Fruit fly (Drosophila melanogaster) S2 (cell line): ENCODE results near the gene Agpat4.

Experiments used
- CG8478 ChIP-seq: fragments of >200 bp; optimal IDR thresholded peaks from 2 replicates; lab custom pipeline; 2018
- CTCF ChIP-seq, 2 experiments: fragments of >200 bp; optimal IDR thresholded peaks; 2 replicates each; lab custom pipeline; 2018

Gene Agpat4

DNA sequence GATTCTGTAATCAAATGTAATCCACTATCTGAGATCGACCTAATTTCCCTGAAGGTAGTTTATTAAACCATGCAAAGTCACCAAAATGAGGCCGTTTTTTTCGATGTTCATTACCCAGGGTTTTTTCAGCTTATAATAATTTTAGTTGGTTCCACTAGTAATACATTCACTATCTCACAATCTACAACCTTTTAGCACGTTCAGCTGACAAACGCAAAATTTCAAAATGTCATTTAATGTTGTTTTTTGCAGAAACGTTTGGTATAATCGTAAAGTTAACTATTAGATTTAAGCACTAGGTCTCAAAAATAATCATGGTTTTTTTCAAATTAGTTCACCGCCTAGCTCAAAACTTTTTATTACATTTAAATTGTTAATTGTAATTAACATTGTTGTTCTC, 18.8 kb upstream of the Agpat4 start, which contains the start of gene CG44836:
Gene CG44836, minus strand, starts transcription at position 101 of the 400 bp plus-strand sequence.
- TF ChIP-seq CTCF (optimal IDR thresholded peaks at IDR 0.05; lab: Kevin White, UChicago), result no peak
- TF ChIP-seq CG8478 (lab: Kevin White, UChicago), result no peak

DNA sequence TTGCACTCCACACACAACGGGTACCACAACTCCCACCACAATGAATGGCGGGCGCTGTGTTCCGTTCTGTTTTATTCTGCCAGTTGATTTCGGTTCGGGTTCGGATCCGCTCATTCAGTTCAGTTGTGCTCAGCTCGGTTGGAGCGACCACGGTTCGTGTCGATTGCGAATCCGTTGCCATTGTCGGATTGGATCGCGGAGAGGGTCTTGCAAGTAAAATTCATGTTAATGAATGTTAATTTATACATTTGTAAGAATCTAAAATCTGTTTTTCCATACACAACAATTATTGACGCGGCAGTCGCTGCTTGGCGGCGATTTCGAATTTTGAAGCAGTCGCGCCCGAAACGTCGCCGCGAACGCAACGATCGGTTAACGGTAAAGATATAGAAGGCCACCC, 13.1 kb upstream of the Agpat4 start, which contains the start of gene Gagr:
Gene Gagr, plus strand, starts transcription at position 81 of the 400 bp plus-strand sequence.
- TF ChIP-seq CTCF (optimal IDR thresholded peaks at IDR 0.05; lab: Kevin White, UChicago), result no peak
- TF ChIP-seq CG8478 (lab: Kevin White, UChicago), result no peak

DNA sequence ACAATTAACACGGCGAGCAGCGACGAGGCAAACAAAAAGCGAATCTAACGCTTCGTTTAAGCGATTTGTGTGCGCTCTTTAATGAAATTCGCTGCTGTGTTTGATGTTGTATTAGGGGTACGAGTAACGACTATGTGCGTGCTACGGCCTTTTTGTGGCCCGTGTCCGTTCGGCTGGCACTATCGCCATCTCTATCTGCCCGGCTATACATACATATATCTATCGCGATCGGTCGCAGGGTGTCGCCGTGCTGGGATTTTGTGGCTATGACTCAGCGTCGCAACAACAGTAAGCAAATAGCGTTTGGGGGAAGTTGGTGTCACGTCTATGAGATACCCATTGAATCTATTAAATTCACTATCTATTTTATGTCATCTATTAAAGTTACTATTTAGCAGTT, 12.3 kb upstream of the Agpat4 start:
- no peak for TF ChIP-seq CG8478 (lab: Kevin White, UChicago)
- TF ChIP-seq CTCF (optimal IDR thresholded peaks at IDR 0.05; lab: Kevin White, UChicago), result no peak

DNA sequence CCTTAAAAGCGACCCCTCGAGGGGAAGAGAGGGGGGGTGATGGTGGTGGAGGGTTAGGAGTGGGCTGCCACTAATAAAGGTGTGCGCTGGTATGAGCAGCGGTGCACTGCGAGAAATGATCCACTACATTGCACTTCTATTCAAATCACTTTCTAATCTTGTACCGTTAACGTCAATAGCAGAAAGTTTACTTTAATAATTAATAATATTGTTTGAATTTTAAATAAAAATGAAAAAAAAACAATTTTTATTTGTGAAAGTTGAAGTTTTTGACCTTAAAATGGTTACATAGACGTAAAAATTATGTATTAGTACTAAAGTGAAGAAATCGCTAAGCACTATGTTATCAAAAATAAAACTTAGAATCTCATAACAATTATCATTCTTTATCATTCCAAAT, 11.5 kb upstream of the Agpat4 start:
- no peak for TF ChIP-seq CTCF (optimal IDR thresholded peaks at IDR 0.05; lab: Kevin White, UChicago)

DNA sequence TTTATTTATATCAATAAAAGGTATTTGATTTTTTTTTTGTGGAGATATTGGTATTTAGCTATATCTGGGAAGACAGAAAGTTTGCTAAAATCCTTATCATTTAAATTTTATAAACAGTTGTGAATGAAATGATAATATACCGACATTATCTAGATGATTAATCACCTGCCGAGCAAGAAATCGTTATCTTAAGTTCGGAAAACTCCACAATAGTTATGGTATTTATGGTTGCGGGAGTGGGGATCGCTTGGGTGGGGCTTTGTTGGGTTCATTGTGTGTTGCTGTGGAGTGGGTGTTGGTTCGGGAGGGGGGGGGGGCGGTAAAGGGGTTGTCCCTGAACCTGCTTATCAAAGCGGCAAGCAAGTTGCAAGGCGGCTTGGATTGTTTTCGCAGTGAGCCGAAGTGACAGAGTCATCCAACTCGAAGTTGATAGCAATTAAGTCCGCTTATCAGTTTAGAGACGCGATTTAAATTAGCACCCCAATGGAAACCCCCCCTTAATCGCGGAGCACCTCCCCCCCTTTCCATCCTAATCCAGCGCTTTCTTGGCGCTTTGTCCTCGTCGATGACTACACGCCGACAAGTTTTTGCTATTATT, 10.9 kb upstream of the Agpat4 start:
- TF ChIP-seq CG8478 (lab: Kevin White, UChicago) (no peak), CTCF (optimal IDR thresholded peaks at IDR 0.05; lab: Kevin White, UChicago) (no peak)

DNA sequence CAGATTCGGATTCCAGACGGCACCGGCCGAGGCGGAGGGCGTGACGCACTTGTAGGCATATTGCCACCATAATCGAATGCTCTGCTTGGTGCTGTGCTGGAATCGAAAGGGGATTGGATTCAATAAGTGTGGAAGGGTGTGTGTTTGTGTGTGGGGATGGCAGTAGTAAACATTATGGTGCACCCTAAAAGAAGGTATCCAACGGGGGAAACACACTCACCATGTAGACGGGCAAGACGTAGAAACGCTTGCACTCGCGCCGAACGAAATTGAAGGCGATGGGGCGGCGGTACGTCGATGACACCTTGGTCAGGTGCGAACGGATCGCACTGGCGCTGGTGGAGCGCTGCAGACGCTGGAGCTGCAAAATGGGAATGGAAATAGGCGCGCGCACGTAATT, 9.9 kb upstream of the Agpat4 start:
- TF ChIP-seq CTCF (optimal IDR thresholded peaks at IDR 0.05; lab: Kevin White, UChicago) (no peak), CG8478 (lab: Kevin White, UChicago) (no peak)

DNA sequence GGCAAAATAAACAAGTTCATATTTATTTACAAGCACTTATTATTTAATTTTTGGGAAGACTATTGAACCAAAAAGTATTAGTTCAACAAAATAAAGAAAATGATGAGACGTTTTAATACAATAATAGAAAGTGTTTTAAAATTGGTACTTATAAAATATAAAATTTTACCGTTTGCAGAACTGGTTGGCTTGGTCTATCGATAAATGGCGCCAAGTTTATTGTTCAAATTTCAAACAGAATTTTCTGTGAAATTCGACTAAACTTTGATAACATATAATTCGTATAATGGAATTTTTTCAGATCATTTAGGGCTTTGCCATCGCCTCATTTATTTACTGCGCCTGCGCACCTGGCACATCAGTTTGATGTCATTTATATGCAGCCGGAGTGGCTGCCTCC, 9.4 kb upstream of the Agpat4 start:
- TF ChIP-seq CTCF (optimal IDR thresholded peaks at IDR 0.05; lab: Kevin White, UChicago) (no peak), CG8478 (lab: Kevin White, UChicago) (no peak)

DNA sequence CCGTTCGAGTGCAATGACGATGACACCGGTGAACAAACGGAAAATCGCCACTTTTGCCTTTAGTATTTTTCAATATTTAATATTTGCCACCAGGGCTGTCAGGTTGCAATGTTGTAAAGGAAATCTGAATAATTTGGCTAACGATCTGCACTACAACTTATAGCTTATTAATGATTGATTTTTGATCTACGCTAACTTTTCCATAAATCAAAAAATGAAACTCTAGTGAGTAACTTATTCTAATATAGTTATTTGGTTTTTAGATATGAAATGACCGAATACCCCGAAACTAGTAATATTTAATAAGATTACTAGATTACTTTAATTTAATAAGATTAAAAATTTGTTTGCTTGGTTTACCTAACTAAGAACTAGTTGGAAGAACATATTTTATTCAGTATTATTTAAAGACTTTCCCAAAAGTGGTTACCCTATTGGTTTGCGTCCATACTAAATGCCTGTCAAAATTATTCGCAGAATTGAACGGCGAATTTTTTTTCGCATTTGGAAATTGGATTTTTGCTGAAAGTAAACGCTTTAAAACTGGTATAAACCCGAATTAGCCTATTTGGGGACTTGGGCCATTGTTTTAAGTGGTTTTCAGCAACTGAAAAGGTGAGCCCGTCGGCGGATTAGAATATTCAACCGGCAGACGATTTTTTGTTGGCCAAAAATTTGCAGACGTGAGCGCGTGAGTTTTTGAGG, 4.7 kb upstream of the Agpat4 start, which contains the start of the genes Agpat3 and RAF2:
Gene Agpat3, minus strand, starts transcription at position 78 of the 705 bp plus-strand sequence.
Gene RAF2, plus strand, starts transcription at position 448 of the 705 bp plus-strand sequence.
- TF ChIP-seq CTCF (optimal IDR thresholded peaks at IDR 0.05; lab: Kevin White, UChicago), result no peak
- TF ChIP-seq CG8478 (lab: Kevin White, UChicago), result no peak

DNA sequence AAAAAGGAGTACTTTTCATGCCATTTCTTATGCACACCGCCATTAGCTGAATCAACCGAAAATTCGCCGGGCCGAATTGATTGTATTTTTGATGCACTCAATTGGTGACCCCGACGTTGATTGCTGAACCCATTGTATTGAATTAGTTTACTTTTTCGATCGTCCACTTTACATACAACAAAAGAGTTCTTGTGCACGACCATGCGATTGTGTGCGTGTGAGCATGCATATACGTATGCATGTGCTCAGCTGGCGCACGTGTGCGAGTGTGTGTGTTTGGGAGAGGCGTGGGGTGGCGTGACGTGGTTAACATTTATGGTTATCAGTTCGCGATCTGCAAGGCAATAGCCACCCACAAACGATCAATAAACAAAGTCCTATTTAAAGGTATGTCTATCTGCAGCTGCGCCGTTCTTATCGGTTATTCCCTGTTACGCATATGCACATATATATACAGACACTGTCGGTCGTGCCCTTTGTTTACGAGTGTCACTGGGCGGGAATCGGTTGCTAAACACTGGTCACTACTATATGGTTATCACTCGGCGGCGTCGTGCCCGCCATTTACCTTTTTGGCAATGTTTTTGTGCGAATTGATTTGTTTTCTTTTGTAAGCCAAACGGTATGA, 4.0 kb upstream of the Agpat4 start:
- no peak for TF ChIP-seq CG8478 (lab: Kevin White, UChicago)

DNA sequence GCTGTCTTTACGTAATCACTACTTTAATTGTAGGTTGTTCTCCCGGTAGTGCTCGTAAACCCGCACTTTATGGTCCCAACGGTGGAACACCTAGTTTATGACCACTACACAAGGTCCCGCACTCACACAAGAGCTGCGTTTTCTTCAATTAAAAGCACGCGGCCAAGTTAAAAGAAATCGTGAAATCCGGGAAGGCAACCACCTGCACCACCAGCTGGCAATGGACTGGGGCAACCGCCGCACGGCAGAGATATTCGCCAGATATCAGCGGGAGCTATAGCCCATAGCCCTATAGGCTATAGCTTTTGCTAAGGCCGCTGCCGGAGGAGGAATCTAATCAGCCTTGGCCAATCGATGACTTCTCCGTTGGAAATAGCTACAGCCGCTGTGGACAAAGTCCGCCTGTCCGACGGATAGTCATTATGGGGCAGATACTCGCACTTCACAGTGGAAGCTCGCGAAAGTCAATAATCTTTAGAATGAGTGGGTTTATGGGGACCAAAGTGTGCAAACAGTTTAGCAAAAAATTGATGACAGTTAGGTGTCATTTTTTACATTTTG, 2.9 kb upstream of the Agpat4 start:
- TF ChIP-seq CTCF (optimal IDR thresholded peaks at IDR 0.05; lab: Kevin White, UChicago) (no peak), CG8478 (lab: Kevin White, UChicago) (no peak)

DNA sequence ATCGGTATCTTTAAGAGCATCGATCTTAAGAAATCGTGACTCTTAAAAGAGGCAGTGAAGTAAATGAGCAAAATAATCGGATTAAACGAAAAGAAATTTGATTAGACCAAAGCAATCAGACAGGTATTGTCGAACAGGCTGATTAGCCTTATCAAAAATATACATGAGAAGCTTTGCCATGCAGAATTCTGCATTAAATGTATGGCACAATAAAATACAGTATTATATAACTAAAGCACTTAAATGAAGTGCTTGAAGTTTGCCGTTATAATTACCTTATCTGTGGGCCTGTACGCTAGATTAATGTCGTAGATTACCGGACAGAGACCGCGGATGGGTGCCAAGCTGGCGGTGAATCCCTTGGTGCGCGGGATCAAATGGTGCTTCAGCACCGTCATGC, 1.7 kb upstream of the Agpat4 start:
- no peak for TF ChIP-seq CTCF (optimal IDR thresholded peaks at IDR 0.05; lab: Kevin White, UChicago)
- no peak for TF ChIP-seq CG8478 (lab: Kevin White, UChicago)

DNA sequence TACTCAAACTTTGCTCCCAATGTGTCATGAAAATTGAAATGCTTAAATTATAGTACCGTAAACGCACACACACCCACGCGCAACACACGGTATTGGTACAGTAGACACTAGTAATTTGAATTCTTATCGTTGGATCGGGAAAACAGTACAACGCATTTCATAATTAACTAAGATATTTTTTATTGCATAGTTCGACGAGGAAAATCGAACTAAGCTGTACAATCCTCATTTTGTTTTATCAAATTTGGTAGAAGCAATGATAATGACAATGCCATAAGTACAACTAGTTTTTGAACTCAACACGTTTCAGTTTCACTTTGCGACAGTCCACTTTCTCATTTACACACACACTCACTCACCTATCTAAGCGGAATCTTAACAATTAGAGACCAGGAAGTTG, 600 bp downstream of the Agpat4 start:
- TF ChIP-seq CG8478 (lab: Kevin White, UChicago), result no peak
- TF ChIP-seq CTCF (optimal IDR thresholded peaks at IDR 0.05; lab: Kevin White, UChicago), result no peak

DNA sequence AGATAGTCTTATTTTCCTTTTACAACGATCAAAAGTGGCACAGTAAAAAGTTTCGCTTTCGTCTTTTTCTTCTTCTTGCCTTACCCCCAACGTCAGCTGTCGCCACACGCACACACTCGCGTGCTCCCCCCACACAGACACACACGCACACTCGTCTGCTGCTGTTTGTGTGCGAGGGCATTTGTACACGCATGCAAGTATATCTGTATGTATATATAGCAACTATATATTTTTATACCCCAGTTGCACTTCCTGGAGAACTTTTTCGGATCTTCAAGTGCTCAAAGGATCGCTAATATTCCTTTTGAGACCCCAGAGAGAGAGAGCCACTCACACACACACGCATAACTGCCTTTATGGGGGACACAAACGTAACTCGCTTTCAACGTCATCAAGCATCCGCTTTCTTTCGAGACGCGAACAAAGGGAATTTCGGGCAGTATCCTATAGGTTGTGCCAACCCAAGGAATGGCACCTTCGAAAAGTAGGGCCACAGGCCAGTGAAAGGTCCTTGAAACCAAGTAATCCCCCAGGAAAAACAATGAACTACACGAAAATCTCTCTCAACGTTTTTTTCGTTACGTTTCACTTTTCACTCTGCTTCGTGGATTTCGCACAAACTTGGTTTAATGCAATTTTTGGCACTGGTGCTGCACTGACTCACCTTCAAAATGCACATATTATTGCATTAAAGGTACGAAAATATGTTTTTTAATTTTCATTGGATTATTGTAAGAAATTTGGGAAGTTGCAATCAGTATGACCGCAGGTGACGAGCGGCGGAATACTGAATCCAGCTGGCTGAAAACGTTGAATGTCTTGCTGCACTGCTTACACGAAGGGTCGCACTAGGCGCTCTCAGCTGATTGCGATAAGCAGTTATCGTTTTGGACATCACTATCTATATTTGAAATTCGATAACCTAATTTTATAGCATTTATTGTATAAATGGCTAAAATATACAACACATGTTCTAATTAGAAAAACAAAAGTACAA, 3.3 kb downstream of the Agpat4 start, which contains the start of gene roq:
Gene roq, minus strand, starts transcription at position 799 of the 997 bp plus-strand sequence.
- TF ChIP-seq CG8478 (lab: Kevin White, UChicago), result no peak
- peak; percentile 15 to 44 for TF ChIP-seq CTCF (optimal IDR thresholded peaks at IDR 0.05; lab: Kevin White, UChicago)

DNA sequence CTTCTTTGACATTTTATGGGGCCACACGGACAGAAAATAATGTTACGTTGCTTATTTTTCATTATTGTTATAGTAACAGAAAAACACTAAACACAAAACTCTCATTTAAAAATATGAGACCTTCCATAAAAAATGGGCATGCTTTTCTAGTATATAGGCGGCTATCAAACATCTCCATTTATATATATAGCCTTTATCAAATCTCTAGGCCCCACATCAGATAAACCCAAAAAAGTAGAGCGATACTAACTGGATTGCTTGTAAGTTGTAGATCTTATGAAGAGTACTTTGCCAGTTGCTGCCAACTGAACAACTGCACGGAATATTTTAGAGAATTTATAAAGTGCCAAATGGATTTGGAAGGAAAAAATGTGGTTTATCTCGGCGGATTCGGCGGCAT, 11.8 kb downstream of the Agpat4 start, which contains the start of gene CG18814:
Gene CG18814, plus strand, starts transcription at position 301 of the 400 bp plus-strand sequence.
- TF ChIP-seq CTCF (optimal IDR thresholded peaks at IDR 0.05; lab: Kevin White, UChicago) (no peak), CG8478 (lab: Kevin White, UChicago) (no peak)
